Worm (Caenorhabditis elegans): ENCODE data around the gene acl-2.
A peak's percentile ranks its signal among the peaks of the same experiment; 100 is the strongest.

acl-2 gene

ce11 chrV:10018291-10018690, 12.6 kb downstream of the acl-2 start:
- no peak for TF ChIP-seq daf-16 (GFP tag; optimal IDR thresholded peaks at IDR 0.05)
- TF ChIP-seq daf-16 (tag; optimal IDR thresholded peaks at IDR 0.05): no peak
- TF ChIP-seq unc-130 (GFP tag; optimal IDR thresholded peaks at IDR 0.05): peak; percentile 98
- no peak for TF ChIP-seq hif-1 (tag; optimal IDR thresholded peaks at IDR 0.05)
- TF ChIP-seq spr-1 (tag; optimal IDR thresholded peaks at IDR 0.05): no peak
- no peak for TF ChIP-seq attf-4 (tag; optimal IDR thresholded peaks at IDR 0.05)
- peak; percentile 43 for TF ChIP-seq F49E8.2 (tag; optimal IDR thresholded peaks at IDR 0.05; ENCODE audit: borderline replicate concordance)
- TF ChIP-seq unc-62 (GFP tag; optimal IDR thresholded peaks at IDR 0.05 in 1 of 2): peak in 1 of 2 experiments; percentile 81
- TF ChIP-seq unc-62 (tag; optimal IDR thresholded peaks at IDR 0.05): no peak
- TF ChIP-seq nhr-25 (tag; optimal IDR thresholded peaks at IDR 0.05; ENCODE audit: borderline replicate concordance, insufficient read depth): no peak
- no peak for TF ChIP-seq lin-13 (GFP tag; optimal IDR thresholded peaks at IDR 0.05)
- peak; percentile 43 for TF ChIP-seq lin-38 (GFP tag; IDR thresholded peaks at IDR 0.05)
- no peak for TF ChIP-seq ceh-62 (tag; optimal IDR thresholded peaks at IDR 0.05)

- TF ChIP-seq zip-2 (tag; optimal IDR thresholded peaks at IDR 0.05) (no peak), mep-1 (tag; optimal IDR thresholded peaks at IDR 0.05) (no peak), lin-1 (GFP tag; IDR thresholded peaks at IDR 0.05) (no peak), lin-13 (GFP tag; optimal IDR thresholded peaks at IDR 0.05) (no peak), nhr-102 (tag; optimal IDR thresholded peaks at IDR 0.05) (no peak), ceh-62 (tag; optimal IDR thresholded peaks at IDR 0.05) (no peak), lin-15B (tag; optimal IDR thresholded peaks at IDR 0.05) (no peak), hlh-11 (tag; optimal IDR thresholded peaks at IDR 0.05) (peak; percentile 56), nhr-28 (tag; optimal IDR thresholded peaks at IDR 0.05) (peak; percentile 78), ZK546.5 (tag; optimal IDR thresholded peaks at IDR 0.05) (no peak), ceh-20 (GFP tag; IDR thresholded peaks at IDR 0.05) (no peak), saeg-2 (GFP tag; IDR thresholded peaks at IDR 0.05) (no peak), zfp-2 (tag; optimal IDR thresholded peaks at IDR 0.05) (no peak), ctbp-1 (GFP tag; IDR thresholded peaks at IDR 0.05) (no peak), fkh-10 (GFP tag; optimal IDR thresholded peaks at IDR 0.05) (no peak), F26F4.8 (GFP tag; conservative IDR thresholded peaks at IDR 0.05) (no peak), madf-9 (GFP tag; conservative IDR thresholded peaks at IDR 0.05) (no peak), unc-62 (GFP tag; optimal IDR thresholded peaks at IDR 0.05 in 1 of 2) (peak in 1 of 2 experiments; percentile 29), unc-62 (tag; optimal IDR thresholded peaks at IDR 0.05) (no peak), ceh-28 (tag; optimal IDR thresholded peaks at IDR 0.05) (no peak), dmd-6 (GFP tag; IDR thresholded peaks at IDR 0.05) (peak; percentile 61), pqm-1 (tag; optimal IDR thresholded peaks at IDR 0.05) (peak; percentile 61), jun-1 (tag; optimal IDR thresholded peaks at IDR 0.05) (no peak), egl-43 (GFP tag; IDR thresholded peaks at IDR 0.05) (no peak), F49E8.2 (tag; optimal IDR thresholded peaks at IDR 0.05; ENCODE audit: borderline replicate concordance) (no peak), daf-16 (GFP tag; optimal IDR thresholded peaks at IDR 0.05) (no peak), daf-16 (tag; optimal IDR thresholded peaks at IDR 0.05) (peak; percentile 82), lin-39 (tag; optimal IDR thresholded peaks at IDR 0.05) (no peak), dmd-9 (GFP tag; IDR thresholded peaks at IDR 0.05) (no peak), ztf-11 (tag; optimal IDR thresholded peaks at IDR 0.05) (no peak), spr-3 (GFP tag; optimal IDR thresholded peaks at IDR 0.05) (no peak), R02D3.7 (tag; optimal IDR thresholded peaks at IDR 0.05) (no peak), ama-1 (optimal IDR thresholded peaks at IDR 0.05) (no peak), snpc-1.2 (GFP tag; IDR thresholded peaks at IDR 0.05) (no peak), hlh-30 (tag; optimal IDR thresholded peaks at IDR 0.05; ENCODE audit: insufficient read depth) (peak; percentile 12), dve-1 (tag; optimal IDR thresholded peaks at IDR 0.05; ENCODE audit: insufficient read depth) (peak; percentile 67)
These were observed 18.3 kb downstream of the acl-2 start for ce11 chrV:10012639-10013038.

All from whole organism, L4 larva.